Fruit fly (Drosophila melanogaster): Measurements from ENCODE around the gene CG9192.
A peak's percentile ranks its signal among the peaks of the same experiment; 100 is the strongest.

Gene CG9192

dm6 chr3L:1216460-1216859, 21.7 kb downstream of the CG9192 start (continued):
- peak; percentile 49 for TF ChIP-seq Oli (tag; optimal IDR thresholded peaks at IDR 0.05)
- TF ChIP-seq CG3407 (GFP tag; optimal IDR thresholded peaks at IDR 0.05) = peak; percentile 17
- peak; percentile 20 for TF ChIP-seq CG6654 (GFP tag; optimal IDR thresholded peaks at IDR 0.05)
- TF ChIP-seq CG9609 (GFP tag; optimal IDR thresholded peaks at IDR 0.05) = no peak
- no peak for TF ChIP-seq D19B (GFP tag; optimal IDR thresholded peaks at IDR 0.05)
- peak; percentile 55 for TF ChIP-seq nmo (GFP tag; optimal IDR thresholded peaks at IDR 0.05)
- TF ChIP-seq kni (GFP tag; optimal IDR thresholded peaks at IDR 0.05) = no peak
- no peak for TF ChIP-seq Sin3A (optimal IDR thresholded peaks at IDR 0.05)
- TF ChIP-seq CG14667 (GFP tag; IDR thresholded peaks at IDR 0.05) = no peak
- no peak for TF ChIP-seq CG12236 (GFP tag; optimal IDR thresholded peaks at IDR 0.05)
- peak; percentile 63 for TF ChIP-seq CG4820 (GFP tag; optimal IDR thresholded peaks at IDR 0.05)
- peak; percentile 53 for TF ChIP-seq Asciz (GFP tag; optimal IDR thresholded peaks at IDR 0.05)
- TF ChIP-seq CG8388 (GFP tag; optimal IDR thresholded peaks at IDR 0.05) = peak; percentile 56
- peak; percentile 29 for TF ChIP-seq esg (GFP tag; conservative IDR thresholded peaks at IDR 0.05)
- peak; percentile 57 for TF ChIP-seq CG14710 (tag; optimal IDR thresholded peaks at IDR 0.05)
- no peak for TF ChIP-seq pita (GFP tag; optimal IDR thresholded peaks at IDR 0.05)
- TF ChIP-seq CG7271 (tag; optimal IDR thresholded peaks at IDR 0.05) = no peak
- TF ChIP-seq CG2116 (GFP tag; optimal IDR thresholded peaks at IDR 0.05) = no peak
- TF ChIP-seq CG18619 (GFP tag; optimal IDR thresholded peaks at IDR 0.05) = no peak
- no peak for TF ChIP-seq CG30020 (tag; optimal IDR thresholded peaks at IDR 0.05)
- TF ChIP-seq CG17359 (tag; optimal IDR thresholded peaks at IDR 0.05) = peak; percentile 62
- TF ChIP-seq CG7963 (GFP tag; IDR thresholded peaks at IDR 0.05; ENCODE audit: partially characterized antibody) = no peak
- no peak for TF ChIP-seq Gug (GFP tag; IDR thresholded peaks at IDR 0.05)
- TF ChIP-seq mam (GFP tag; optimal IDR thresholded peaks at IDR 0.05) = no peak
- no peak for TF ChIP-seq CG10147 (GFP tag; optimal IDR thresholded peaks at IDR 0.05)
- 0 out of 2 replicates have a peak, but pooled peaks have one; percentile 30 for TF ChIP-seq ttk (GFP tag; IDR thresholded peaks at IDR 0.05)
- peak; percentile 65 for TF ChIP-seq zen (tag; optimal IDR thresholded peaks at IDR 0.05)
- no peak for TF ChIP-seq ERR (GFP tag; optimal IDR thresholded peaks at IDR 0.05)
- TF ChIP-seq ken (GFP tag; IDR thresholded peaks at IDR 0.05) = no peak
- TF ChIP-seq CG31224 (GFP tag; IDR thresholded peaks at IDR 0.05) = no peak
- no peak for TF ChIP-seq Scr (GFP tag; IDR thresholded peaks at IDR 0.05; ENCODE audit: partially characterized antibody)
- TF ChIP-seq zfh2 (GFP tag; optimal IDR thresholded peaks at IDR 0.05) = peak; percentile 12
- no peak for TF ChIP-seq ac (GFP tag; optimal IDR thresholded peaks at IDR 0.05)
- TF ChIP-seq inv (GFP tag; IDR thresholded peaks at IDR 0.05; ENCODE audit: partially characterized antibody) = no peak
- TF ChIP-seq lbe (GFP tag; optimal IDR thresholded peaks at IDR 0.05) = no peak
- TF ChIP-seq tll (GFP tag; optimal IDR thresholded peaks at IDR 0.05) = no peak
- TF ChIP-seq corto (GFP tag; optimal IDR thresholded peaks at IDR 0.05) = no peak
- no peak for TF ChIP-seq gt (GFP tag; IDR thresholded peaks at IDR 0.05)
- peak; percentile 13 for TF ChIP-seq NfI (GFP tag; optimal IDR thresholded peaks at IDR 0.05)
- peak; percentile 1 for TF ChIP-seq Six4 (GFP tag; optimal IDR thresholded peaks at IDR 0.05)
- no peak for TF ChIP-seq D (optimal IDR thresholded peaks at IDR 0.05)
- TF ChIP-seq D (GFP tag; optimal IDR thresholded peaks at IDR 0.05) = peak; percentile 48
- TF ChIP-seq CG4360 (GFP tag; IDR thresholded peaks at IDR 0.05) = no peak
- peak; percentile 58 for TF ChIP-seq lab (GFP tag; optimal IDR thresholded peaks at IDR 0.05)
- TF ChIP-seq Xrp1 (GFP tag; IDR thresholded peaks at IDR 0.05) = peak; percentile 70
- peak; percentile 35 for TF ChIP-seq PHDP (tag; optimal IDR thresholded peaks at IDR 0.05)
- 0 out of 2 replicates have a peak, but pooled peaks have one; percentile 37 for TF ChIP-seq ap (GFP tag; IDR thresholded peaks at IDR 0.05)
- TF ChIP-seq HLH54F (GFP tag; optimal IDR thresholded peaks at IDR 0.05) = no peak
- TF ChIP-seq fd96Cb (tag; optimal IDR thresholded peaks at IDR 0.05) = peak; percentile 67
- TF ChIP-seq phol (tag; optimal IDR thresholded peaks at IDR 0.05) = peak; percentile 66
- TF ChIP-seq fu2 (GFP tag; optimal IDR thresholded peaks at IDR 0.05) = no peak

Data from whole organism, embryonic.